Worm (Caenorhabditis elegans) whole organism, young adult: ENCODE results near the gene K09A9.6.

Experiments
- B0035.1 ChIP-seq: sonication (generic microtip); optimal IDR thresholded peaks from 2 replicates; lab custom pipeline; 2016; ENCODE audit warnings: missing genetic modification characterization, mild to moderate bottlenecking, missing compliant biosample characterization, missing genotype, missing genetic modification reagents
- C17E4.6 ChIP-seq: fragments of 200-800 bp; sonication (Bioruptor generic); IDR thresholded peaks from 2 replicates; pipeline ENCODE4 v1.3.6; 2022; ENCODE audit warnings: missing genetic modification reagents, missing genetic modification characterization, missing compliant biosample characterization
- D2030.7 ChIP-seq: fragments of 200-800 bp; sonication (Bioruptor generic); IDR thresholded peaks from 2 replicates; pipeline ENCODE4 v1.3.6; 2022; ENCODE audit warnings: missing genetic modification reagents, missing genetic modification characterization, missing compliant biosample characterization
- F10E7.11 ChIP-seq: sonication (generic microtip); optimal IDR thresholded peaks from 2 replicates; lab custom pipeline; 2017; ENCODE audit warnings: mild to moderate bottlenecking, missing genetic modification characterization, moderate library complexity, missing compliant biosample characterization
- F22D6.2 ChIP-seq: sonication (generic microtip); optimal IDR thresholded peaks from 2 replicates; lab custom pipeline; 2016; ENCODE audit warnings: mild to moderate bottlenecking, missing genetic modification characterization, missing compliant biosample characterization
- F52B5.7 ChIP-seq: sonication (generic microtip); optimal IDR thresholded peaks from 2 replicates; lab custom pipeline; 2016; ENCODE audit warnings: mild to moderate bottlenecking, missing genetic modification characterization, missing compliant biosample characterization
- K11D2.4 ChIP-seq: fragments of 200-800 bp; sonication (Bioruptor generic); IDR thresholded peaks from 2 replicates; pipeline ENCODE4 v1.3.6; 2022; ENCODE audit warnings: missing genetic modification reagents, missing genetic modification characterization, missing compliant biosample characterization
- K12H6.12 ChIP-seq: fragments of 200-800 bp; sonication (Bioruptor generic); optimal IDR thresholded peaks from 2 replicates; lab custom pipeline; 2018; ENCODE audit warnings: mild to moderate bottlenecking, missing genetic modification characterization, missing compliant biosample characterization
- Y53F4B.3 ChIP-seq: fragments of 200-800 bp; sonication (Bioruptor generic); IDR thresholded peaks from 2 replicates; pipeline ENCODE4 v1.3.6; 2022; ENCODE audit warnings: missing genetic modification reagents, missing genetic modification characterization, missing compliant biosample characterization
- Y53G8AR.9 ChIP-seq: fragments of 200-800 bp; sonication (Bioruptor generic); conservative IDR thresholded peaks from 2 replicates; pipeline ENCODE4 v1.3.6; 2022; ENCODE audit warnings: missing genetic modification reagents, missing genetic modification characterization, missing compliant biosample characterization
- Y56A3A.18 ChIP-seq: fragments of 200-800 bp; sonication (Bioruptor generic); IDR thresholded peaks from 2 replicates; pipeline ENCODE4 v1.3.6; 2022; ENCODE audit warnings: missing genetic modification reagents, missing genetic modification characterization, missing compliant biosample characterization
- Y67H2A.10 ChIP-seq: fragments of 200-800 bp; sonication (Bioruptor generic); conservative IDR thresholded peaks from 2 replicates; pipeline ENCODE4 v1.3.6; 2022; ENCODE audit warnings: missing genetic modification reagents, missing genetic modification characterization, missing compliant biosample characterization
- Y95B8A.8 ChIP-seq: fragments of 200-800 bp; sonication (Bioruptor generic); IDR thresholded peaks from 2 replicates; pipeline ENCODE4 v1.3.6; 2022; ENCODE audit warnings: missing genetic modification reagents, missing genetic modification characterization, missing compliant biosample characterization
- ZK185.1 ChIP-seq: sonication (generic microtip); optimal IDR thresholded peaks from 2 replicates; lab custom pipeline; 2016; ENCODE audit warnings: mild to moderate bottlenecking, missing genetic modification characterization, missing compliant biosample characterization; ENCODE audit not compliant: poor library complexity, severe bottlenecking
- ama-1 ChIP-seq, 3 experiments: fragments of 150-350 bp in 1 of 3; sonication (generic microtip) in 2 of 3; optimal IDR thresholded peaks; 2 replicates each; lab custom pipeline; 2014 to 2018; ENCODE audit warnings: missing biosample characterization in 2 of 3, missing genetic modification characterization in 2 of 3, missing genetic modification reagents in 2 of 3
- aptf-3 ChIP-seq: fragments of 200-800 bp; sonication (Bioruptor generic); IDR thresholded peaks from 2 replicates; pipeline ENCODE4 v1.3.6; 2022; ENCODE audit warnings: missing genetic modification characterization, missing compliant biosample characterization
- attf-3 ChIP-seq: fragments of 200-800 bp; sonication (Bioruptor generic); conservative IDR thresholded peaks from 2 replicates; pipeline ENCODE4 v1.3.6; 2022; ENCODE audit warnings: missing genetic modification reagents, missing genetic modification characterization, missing compliant biosample characterization
- attf-5 ChIP-seq: fragments of 200-800 bp; sonication (Bioruptor generic); optimal IDR thresholded peaks from 2 replicates; lab custom pipeline; 2018; ENCODE audit warnings: mild to moderate bottlenecking, missing genetic modification characterization, missing compliant biosample characterization
- ceh-100 ChIP-seq: fragments of 200-800 bp; sonication (Bioruptor generic); IDR thresholded peaks from 2 replicates; pipeline ENCODE4 v1.3.6; 2022; ENCODE audit warnings: missing genetic modification reagents, missing genetic modification characterization, missing compliant biosample characterization
- ceh-27 ChIP-seq: fragments of 200-800 bp; sonication (Bioruptor generic); optimal IDR thresholded peaks from 2 replicates; lab custom pipeline; 2018; ENCODE audit warnings: mild to moderate bottlenecking, missing genetic modification characterization, moderate library complexity, missing compliant biosample characterization
- die-1 ChIP-seq: sonication (generic microtip); optimal IDR thresholded peaks from 2 replicates; lab custom pipeline; 2016; ENCODE audit warnings: missing genotype, mild to moderate bottlenecking, missing genetic modification characterization, missing compliant biosample characterization
- dox-1 ChIP-seq: fragments of 200-800 bp; sonication (Bioruptor generic); IDR thresholded peaks from 2 replicates; pipeline ENCODE4 v1.3.6; 2022; ENCODE audit warnings: missing genetic modification reagents, missing genetic modification characterization, missing compliant biosample characterization
- efl-1 ChIP-seq: fragments of 150-350 bp; optimal IDR thresholded peaks from 2 replicates; lab custom pipeline; 2014; ENCODE audit warnings: missing biosample characterization, missing genetic modification reagents, missing genetic modification characterization
- egl-18 ChIP-seq: fragments of 200-800 bp; sonication (Bioruptor generic); IDR thresholded peaks from 2 replicates; pipeline ENCODE4 v1.3.6; 2022; ENCODE audit warnings: missing genetic modification reagents, missing genetic modification characterization, missing compliant biosample characterization
- egl-44 ChIP-seq: fragments of 200-800 bp; sonication (Bioruptor generic); IDR thresholded peaks from 2 replicates; pipeline ENCODE4 v1.3.6; 2022; ENCODE audit warnings: missing genetic modification reagents, missing genetic modification characterization, missing compliant biosample characterization
- ekl-4 ChIP-seq: fragments of 200-800 bp; sonication (Bioruptor generic); IDR thresholded peaks from 2 replicates; pipeline ENCODE4 v1.3.6; 2022; ENCODE audit warnings: missing genetic modification reagents, missing genetic modification characterization, missing compliant biosample characterization
- fkh-3 ChIP-seq: sonication (generic microtip); optimal IDR thresholded peaks from 2 replicates; lab custom pipeline; 2016; ENCODE audit warnings: mild to moderate bottlenecking, missing genetic modification characterization, missing compliant biosample characterization
- him-1 ChIP-seq: sonication (generic microtip); optimal IDR thresholded peaks from 2 replicates; lab custom pipeline; 2016; ENCODE audit warnings: missing genotype, missing genetic modification reagents, missing genetic modification characterization, missing compliant biosample characterization
- hlh-26 ChIP-seq: fragments of 200-800 bp; sonication (Bioruptor generic); conservative IDR thresholded peaks from 2 replicates; pipeline ENCODE4 v1.3.6; 2022; ENCODE audit warnings: missing genetic modification reagents, missing genetic modification characterization, missing compliant biosample characterization
- let-526 ChIP-seq: fragments of 200-800 bp; sonication (Bioruptor generic); IDR thresholded peaks from 2 replicates; pipeline ENCODE4 v1.3.6; 2022; ENCODE audit warnings: missing genetic modification reagents, missing genetic modification characterization, missing compliant biosample characterization
- lin-40 ChIP-seq: sonication (generic microtip); optimal IDR thresholded peaks from 2 replicates; lab custom pipeline; 2016; ENCODE audit warnings: missing genetic modification characterization, mild to moderate bottlenecking, missing compliant biosample characterization, missing genotype, missing genetic modification reagents
- lsl-1 ChIP-seq: fragments of 200-800 bp; sonication (Bioruptor generic); optimal IDR thresholded peaks from 2 replicates; lab custom pipeline; 2018; ENCODE audit warnings: mild to moderate bottlenecking, missing genetic modification characterization, moderate library complexity, missing compliant biosample characterization
- madf-6 ChIP-seq: fragments of 200-800 bp; sonication (Bioruptor generic); IDR thresholded peaks from 2 replicates; pipeline ENCODE4 v1.3.6; 2022; ENCODE audit warnings: missing genetic modification reagents, missing genetic modification characterization, missing compliant biosample characterization
- nfyb-1 ChIP-seq: fragments of 200-800 bp; sonication (Bioruptor generic); IDR thresholded peaks from 2 replicates; pipeline ENCODE4 v1.3.6; 2022; ENCODE audit warnings: missing genetic modification reagents, missing genetic modification characterization, missing compliant biosample characterization
- nhr-120 ChIP-seq: fragments of 200-800 bp; sonication (Bioruptor generic); IDR thresholded peaks from 2 replicates; pipeline ENCODE4 v1.3.6; 2022; ENCODE audit warnings: missing genetic modification characterization, missing compliant biosample characterization
- nhr-90 ChIP-seq: sonication (generic microtip); optimal IDR thresholded peaks from 2 replicates; lab custom pipeline; 2016; ENCODE audit warnings: missing genotype, mild to moderate bottlenecking, missing genetic modification characterization, missing compliant biosample characterization
- pbrm-1 ChIP-seq: fragments of 200-800 bp; sonication (Bioruptor generic); IDR thresholded peaks from 2 replicates; pipeline ENCODE4 v1.3.6; 2022; ENCODE audit warnings: missing genetic modification reagents, missing genetic modification characterization, missing compliant biosample characterization
- repo-1 ChIP-seq: sonication (generic microtip); optimal IDR thresholded peaks from 2 replicates; lab custom pipeline; 2017; ENCODE audit warnings: mild to moderate bottlenecking, missing genetic modification characterization, missing compliant biosample characterization
- snpc-3.4 ChIP-seq: sonication (generic microtip); optimal IDR thresholded peaks from 2 replicates; lab custom pipeline; 2017; ENCODE audit warnings: missing genetic modification characterization, mild to moderate bottlenecking, missing compliant biosample characterization, antibody characterized with exemption, moderate library complexity, missing genotype, missing genetic modification reagents
- snpc-4 ChIP-seq, 5 experiments: fragments of 150-350 bp in 1 of 5; sonication (generic microtip) in 4 of 5; optimal IDR thresholded peaks; 2 replicates each; lab custom pipeline; 2014 to 2018; ENCODE audit warnings: missing genetic modification characterization in 5 of 5, missing biosample characterization in 3 of 5, antibody characterized with exemption in 2 of 5, mild to moderate bottlenecking in 2 of 5, missing compliant biosample characterization in 2 of 5, missing genotype in 2 of 5, moderate library complexity in 2 of 5, missing genetic modification reagents in 1 of 5
- somi-1 ChIP-seq: fragments of 200-800 bp; sonication (Bioruptor generic); optimal IDR thresholded peaks from 2 replicates; lab custom pipeline; 2018; ENCODE audit warnings: mild to moderate bottlenecking, missing genetic modification characterization, missing compliant biosample characterization
- tlf-1 ChIP-seq: fragments of 200-800 bp; sonication (Bioruptor generic); optimal IDR thresholded peaks from 2 replicates; lab custom pipeline; 2018; ENCODE audit warnings: mild to moderate bottlenecking, missing genetic modification characterization, missing compliant biosample characterization
- unc-62 ChIP-seq: fragments of 150-350 bp; optimal IDR thresholded peaks from 2 replicates; lab custom pipeline; 2014; ENCODE audit warnings: missing biosample characterization, missing genetic modification reagents, missing genetic modification characterization
- zim-3 ChIP-seq: sonication (generic microtip); optimal IDR thresholded peaks from 2 replicates; lab custom pipeline; 2017; ENCODE audit warnings: mild to moderate bottlenecking, missing genetic modification characterization, moderate library complexity, missing compliant biosample characterization
- ztf-18 ChIP-seq: sonication (generic microtip); optimal IDR thresholded peaks from 2 replicates; lab custom pipeline; 2016; ENCODE audit warnings: missing genotype, mild to moderate bottlenecking, missing genetic modification characterization, missing compliant biosample characterization
- ztf-25 ChIP-seq: fragments of 200-800 bp; sonication (Bioruptor generic); IDR thresholded peaks from 2 replicates; pipeline ENCODE4 v1.3.6; 2022; ENCODE audit warnings: missing genetic modification reagents, missing genetic modification characterization, missing compliant biosample characterization
- ztf-3 ChIP-seq: fragments of 200-800 bp; sonication (Bioruptor generic); optimal IDR thresholded peaks from 2 replicates; lab custom pipeline; 2018; ENCODE audit warnings: mild to moderate bottlenecking, missing genetic modification characterization, missing compliant biosample characterization

K09A9.6 gene

ce11 chrX:15607498-15608019 lies 30.5 kb downstream of the K09A9.6 start, which contains the start of gene nipi-3 (continued):
- TF ChIP-seq snpc-4 (GFP tag; optimal IDR thresholded peaks at IDR 0.05; lab: Kevin White, UChicago) (peak; percentile 18), snpc-4 (tag; optimal IDR thresholded peaks at IDR 0.05; lab: Kevin White, UChicago) (peak; percentile 13 to 74 (median 66)), K12H6.12 (peak; percentile 92), ztf-25 (GFP tag; lab: Robert Waterston, UW) (no peak), F10E7.11 (tag; lab: Kevin White, UChicago) (no peak), fkh-3 (tag; lab: Kevin White, UChicago) (no peak), attf-3 (peak; percentile 31; the same call in 1 of the 2 replicates), nhr-120 (GFP tag; lab: Robert Waterston, UW) (no peak), lsl-1 (no peak), ceh-27 (GFP tag; lab: Kevin White, UChicago) (peak; percentile 86), egl-18 (GFP tag; lab: Robert Waterston, UW) (no peak), nhr-90 (tag; lab: Kevin White, UChicago) (peak; percentile 88), let-526 (GFP tag; lab: Robert Waterston, UW) (peak; percentile 88), die-1 (no peak), snpc-3.4 (tag; lab: Kevin White, UChicago) (no peak), F22D6.2 (tag; lab: Kevin White, UChicago) (peak; percentile 61), unc-62 (GFP tag; lab: Kevin White, UChicago) (peak; percentile 93), aptf-3 (GFP tag; lab: Robert Waterston, UW) (no peak), hlh-26 (GFP tag; lab: Robert Waterston, UW) (no peak), efl-1 (no peak), somi-1 (GFP tag; lab: Kevin White, UChicago) (peak; percentile 86), tlf-1 (GFP tag; lab: Kevin White, UChicago) (peak; percentile 70), lin-40 (tag; lab: Kevin White, UChicago) (peak; percentile 94), C17E4.6 (GFP tag; lab: Robert Waterston, UW) (0 out of 2 replicates have a peak, but pooled peaks have one; percentile 27), nfyb-1 (GFP tag; lab: Robert Waterston, UW) (peak; percentile 92), attf-5 (GFP tag; lab: Kevin White, UChicago) (peak; percentile 95), K11D2.4 (GFP tag; lab: Robert Waterston, UW) (peak; percentile 95), repo-1 (no peak), F52B5.7 (tag; lab: Kevin White, UChicago) (no peak), ztf-18 (tag; lab: Kevin White, UChicago) (peak; percentile 71), ekl-4 (GFP tag; lab: Robert Waterston, UW) (peak; percentile 78), ZK185.1 (peak; percentile 84), Y53F4B.3 (no peak), Y67H2A.10 (GFP tag; lab: Robert Waterston, UW) (0 out of 2 replicates have a peak, but pooled peaks have one; percentile 17), pbrm-1 (GFP tag; lab: Robert Waterston, UW) (peak; percentile 90), ceh-100 (peak; percentile 17; the same call in 1 of the 2 replicates), Y95B8A.8 (GFP tag; lab: Robert Waterston, UW) (peak; percentile 77; the same call in 1 of the 2 replicates), him-1 (tag; lab: Kevin White, UChicago) (no peak), madf-6 (GFP tag; lab: Robert Waterston, UW) (no peak), Y56A3A.18 (GFP tag; lab: Robert Waterston, UW) (peak; percentile 69; the same call in 1 of the 2 replicates), B0035.1 (tag; lab: Kevin White, UChicago) (peak; percentile 21), ama-1 (optimal IDR thresholded peaks at IDR 0.05; lab: Kevin White, UChicago) (no peak), ama-1 (GFP tag; optimal IDR thresholded peaks at IDR 0.05; lab: Kevin White, UChicago) (no peak), D2030.7 (GFP tag; lab: Robert Waterston, UW) (no peak), egl-44 (GFP tag; lab: Robert Waterston, UW) (peak; percentile 81), zim-3 (no peak), dox-1 (GFP tag; lab: Robert Waterston, UW) (peak; percentile 87), Y53G8AR.9 (GFP tag; lab: Robert Waterston, UW) (0 out of 2 replicates have a peak, but pooled peaks have one; percentile 41), ztf-3 (peak; percentile 58)
